Fruit fly (Drosophila melanogaster) whole organism, embryonic: ENCODE measurements around the gene car.

Experiments
- Abd-B ChIP-seq: fragments of 200-800 bp; sonication (Bioruptor generic); optimal IDR thresholded peaks from 2 replicates; lab custom pipeline; 2018; ENCODE audit warnings: missing biosample characterization, mild to moderate bottlenecking, missing genetic modification characterization, moderate library complexity
- Asciz ChIP-seq: fragments of 200-800 bp; sonication (Bioruptor generic); optimal IDR thresholded peaks from 2 replicates; lab custom pipeline; 2017; ENCODE audit warnings: missing biosample characterization, mild to moderate bottlenecking, missing genetic modification characterization, missing genetic modification reagents
- Atf3 ChIP-seq: fragments of 200-800 bp; sonication (Bioruptor generic); optimal IDR thresholded peaks from 3 replicates; lab custom pipeline; 2016; ENCODE audit warnings: missing biosample characterization, missing genetic modification characterization
- Atf6 ChIP-seq: fragments of 200-800 bp; sonication (Bioruptor generic); IDR thresholded peaks from 2 replicates; pipeline ENCODE4 v1.3.6; 2022; ENCODE audit warnings: missing biosample characterization, missing genetic modification characterization
- C15 ChIP-seq: fragments of 200-800 bp; sonication (Bioruptor generic); IDR thresholded peaks from 3 replicates; pipeline ENCODE4 v1.3.6; 2022; ENCODE audit warnings: missing biosample characterization, missing genetic modification characterization
- CG10267 ChIP-seq: fragments of 200-800 bp; sonication (Bioruptor generic); optimal IDR thresholded peaks from 2 replicates; lab custom pipeline; 2018; ENCODE audit warnings: missing biosample characterization, mild to moderate bottlenecking, missing genetic modification characterization, moderate library complexity
- CG11456 ChIP-seq: fragments of 200-800 bp; sonication (Bioruptor generic); IDR thresholded peaks from 3 replicates; pipeline ENCODE4 v1.3.6; 2022; ENCODE audit warnings: missing biosample characterization, missing genetic modification characterization
- CG15011 ChIP-seq: fragments of 200-800 bp; sonication (Bioruptor generic); optimal IDR thresholded peaks from 3 replicates; lab custom pipeline; 2018; ENCODE audit warnings: missing biosample characterization, mild to moderate bottlenecking, missing genetic modification characterization
- CG15269 ChIP-seq: fragments of 200-800 bp; sonication (Bioruptor generic); optimal IDR thresholded peaks from 2 replicates; lab custom pipeline; 2018; ENCODE audit warnings: missing biosample characterization, mild to moderate bottlenecking, missing genetic modification characterization, moderate library complexity
- CG30403 ChIP-seq: fragments of 200-800 bp; sonication (Bioruptor generic); optimal IDR thresholded peaks from 3 replicates; lab custom pipeline; 2016; ENCODE audit warnings: missing biosample characterization, missing genetic modification characterization
- CG30431 ChIP-seq: fragments of 200-800 bp; sonication (Bioruptor generic); optimal IDR thresholded peaks from 2 replicates; lab custom pipeline; 2017; ENCODE audit warnings: missing biosample characterization, missing genetic modification characterization
- CG33213 ChIP-seq: fragments of 200-800 bp; sonication (Bioruptor generic); optimal IDR thresholded peaks from 3 replicates; lab custom pipeline; 2016; ENCODE audit warnings: missing biosample characterization, missing genetic modification characterization
- CG4328 ChIP-seq: fragments of 200-800 bp; sonication (Bioruptor generic); optimal IDR thresholded peaks from 3 replicates; lab custom pipeline; 2017; ENCODE audit warnings: missing biosample characterization, missing genetic modification reagents, missing genetic modification characterization
- CG4360 ChIP-seq: fragments of 200-800 bp; sonication (Bioruptor generic); IDR thresholded peaks from 2 replicates; pipeline ENCODE4 v1.3.6; 2022; ENCODE audit warnings: missing biosample characterization, missing genetic modification characterization
- CG43689 ChIP-seq: fragments of 200-800 bp; sonication (Bioruptor generic); IDR thresholded peaks from 2 replicates; pipeline ENCODE4 v1.3.6; 2022; ENCODE audit warnings: missing biosample characterization, missing genetic modification characterization
- CG6272 ChIP-seq: fragments of 200-800 bp; sonication (Bioruptor generic); IDR thresholded peaks from 2 replicates; pipeline ENCODE4 v1.3.6; 2022; ENCODE audit warnings: missing biosample characterization, missing genetic modification characterization
- CG6813 ChIP-seq: fragments of 200-800 bp; sonication (Bioruptor generic); optimal IDR thresholded peaks from 2 replicates; lab custom pipeline; 2017; ENCODE audit warnings: missing biosample characterization, missing genetic modification characterization, mild to moderate bottlenecking, moderate library complexity, missing genetic modification reagents
- CG7745 ChIP-seq: fragments of 200-800 bp; sonication (Bioruptor generic); optimal IDR thresholded peaks from 2 replicates; lab custom pipeline; 2018; ENCODE audit warnings: missing biosample characterization, mild to moderate bottlenecking, missing genetic modification characterization, moderate library complexity
- CG7963 ChIP-seq: fragments of 200-800 bp; sonication (Bioruptor generic); IDR thresholded peaks from 3 replicates; pipeline ENCODE4 v1.3.6; 2022; ENCODE audit warnings: missing biosample characterization, missing genetic modification characterization; ENCODE audit not compliant: partially characterized antibody
- CG9817 ChIP-seq: fragments of 200-800 bp; sonication (Bioruptor generic); optimal IDR thresholded peaks from 2 replicates; lab custom pipeline; 2018; ENCODE audit warnings: missing biosample characterization, mild to moderate bottlenecking, missing genetic modification characterization, moderate library complexity
- Camta ChIP-seq: fragments of 200-800 bp; sonication (Bioruptor generic); optimal IDR thresholded peaks from 2 replicates; lab custom pipeline; 2016; ENCODE audit warnings: missing biosample characterization, missing genetic modification characterization
- CkIIα-i1 ChIP-seq: fragments of 200-800 bp; sonication (Bioruptor generic); IDR thresholded peaks from 2 replicates; pipeline ENCODE4 v1.3.6; 2022; ENCODE audit warnings: missing biosample characterization, missing genetic modification characterization
- Dll ChIP-seq: fragments of 200-800 bp; sonication (Bioruptor generic); IDR thresholded peaks from 4 replicates; pipeline ENCODE4 v1.3.6; 2022; ENCODE audit warnings: missing biosample characterization, missing genetic modification characterization; ENCODE audit not compliant: partially characterized antibody
- Gug ChIP-seq: fragments of 200-800 bp; sonication (Bioruptor generic); IDR thresholded peaks from 4 replicates; pipeline ENCODE4 v1.3.6; 2022; ENCODE audit warnings: missing biosample characterization, missing genetic modification characterization
- H15 ChIP-seq: fragments of 200-800 bp; sonication (Bioruptor generic); IDR thresholded peaks from 3 replicates; pipeline ENCODE4 v1.3.6; 2022; ENCODE audit warnings: missing biosample characterization, missing genetic modification characterization
- Max ChIP-seq: fragments of 200-800 bp; sonication (Bioruptor generic); optimal IDR thresholded peaks from 2 replicates; lab custom pipeline; 2016; ENCODE audit warnings: missing biosample characterization, mild to moderate bottlenecking, missing genetic modification characterization
- Nf-YB ChIP-seq: fragments of 200-800 bp; sonication (Bioruptor generic); optimal IDR thresholded peaks from 3 replicates; lab custom pipeline; 2019; ENCODE audit warnings: missing biosample characterization, mild to moderate bottlenecking, missing genetic modification characterization, moderate library complexity
- Oaz ChIP-seq: fragments of 200-800 bp; sonication (Bioruptor generic); IDR thresholded peaks from 2 replicates; pipeline ENCODE4 v1.3.6; 2022; ENCODE audit warnings: missing biosample characterization, missing genetic modification characterization
- PHDP ChIP-seq: fragments of 200-800 bp; sonication (Bioruptor generic); optimal IDR thresholded peaks from 3 replicates; lab custom pipeline; 2018; ENCODE audit warnings: missing biosample characterization, mild to moderate bottlenecking, missing genetic modification characterization, moderate library complexity
- Rfx ChIP-seq: fragments of 200-800 bp; sonication (Bioruptor generic); IDR thresholded peaks from 2 replicates; pipeline ENCODE4 v1.3.6; 2022; ENCODE audit warnings: missing biosample characterization, missing genetic modification characterization
- Sin3A ChIP-seq: fragments of >200 bp; optimal IDR thresholded peaks from 2 replicates; lab custom pipeline; 2018
- Tbp ChIP-seq: fragments of >200 bp; optimal IDR thresholded peaks from 2 replicates; lab custom pipeline; 2018; ENCODE audit warnings: missing biosample characterization, missing genetic modification characterization
- Vsx1 ChIP-seq: fragments of 200-800 bp; sonication (Bioruptor generic); optimal IDR thresholded peaks from 2 replicates; lab custom pipeline; 2017; ENCODE audit warnings: missing biosample characterization, mild to moderate bottlenecking, missing genetic modification characterization, missing genetic modification reagents
- ase ChIP-seq: fragments of 200-800 bp; sonication (Bioruptor generic); IDR thresholded peaks from 3 replicates; pipeline ENCODE4 v1.3.6; 2022; ENCODE audit warnings: missing biosample characterization, missing genetic modification characterization
- bsh ChIP-seq, 2 experiments: fragments of 200-800 bp; sonication (Bioruptor generic); optimal IDR thresholded peaks; 2 replicates each; lab custom pipeline; 2017 to 2018; ENCODE audit warnings: mild to moderate bottlenecking in 2 of 2, missing biosample characterization in 2 of 2, missing genetic modification characterization in 2 of 2, moderate library complexity in 1 of 2
- cwo ChIP-seq: fragments of 200-800 bp; sonication (Bioruptor generic); optimal IDR thresholded peaks from 3 replicates; lab custom pipeline; 2017; ENCODE audit warnings: missing biosample characterization, missing genetic modification characterization, mild to moderate bottlenecking, moderate library complexity, missing genetic modification reagents
- dmrt99B ChIP-seq: fragments of 200-800 bp; sonication (Bioruptor generic); optimal IDR thresholded peaks from 2 replicates; lab custom pipeline; 2018; ENCODE audit warnings: missing biosample characterization, mild to moderate bottlenecking, missing genetic modification characterization, moderate library complexity
- ems ChIP-seq: fragments of 200-800 bp; sonication (Bioruptor generic); optimal IDR thresholded peaks from 3 replicates; lab custom pipeline; 2016; ENCODE audit warnings: missing biosample characterization, missing genetic modification characterization
- fd96Cb ChIP-seq: fragments of 200-800 bp; sonication (Bioruptor generic); optimal IDR thresholded peaks from 2 replicates; lab custom pipeline; 2018; ENCODE audit warnings: missing biosample characterization, mild to moderate bottlenecking, missing genetic modification characterization, moderate library complexity
- fu2 ChIP-seq: fragments of 200-800 bp; sonication (Bioruptor generic); optimal IDR thresholded peaks from 2 replicates; lab custom pipeline; 2016; ENCODE audit warnings: missing biosample characterization, missing genetic modification characterization
- gcm2 ChIP-seq: fragments of 200-800 bp; sonication (Bioruptor generic); optimal IDR thresholded peaks from 2 replicates; lab custom pipeline; 2016; ENCODE audit warnings: missing biosample characterization, missing genetic modification characterization
- gsb ChIP-seq: fragments of 200-800 bp; sonication (Bioruptor generic); IDR thresholded peaks from 2 replicates; pipeline ENCODE4 v1.3.6; 2022; ENCODE audit warnings: missing biosample characterization, missing genetic modification characterization
- klu ChIP-seq: fragments of 200-800 bp; sonication (Bioruptor generic); IDR thresholded peaks from 2 replicates; pipeline ENCODE4 v1.3.6; 2022; ENCODE audit warnings: missing biosample characterization, missing genetic modification characterization
- org-1 ChIP-seq: fragments of 200-800 bp; sonication (Bioruptor generic); optimal IDR thresholded peaks from 2 replicates; lab custom pipeline; 2017; ENCODE audit warnings: missing biosample characterization, missing genetic modification characterization
- otp ChIP-seq: fragments of 200-800 bp; sonication (Bioruptor generic); IDR thresholded peaks from 3 replicates; pipeline ENCODE4, ENCODE4 v1.3.6; 2022; ENCODE audit warnings: missing biosample characterization, missing genetic modification characterization
- salm ChIP-seq: fragments of 200-800 bp; sonication (Bioruptor generic); optimal IDR thresholded peaks from 2 replicates; lab custom pipeline; 2018; ENCODE audit warnings: missing biosample characterization, mild to moderate bottlenecking, missing genetic modification characterization
- scrt ChIP-seq: fragments of 200-800 bp; sonication (Bioruptor generic); optimal IDR thresholded peaks from 2 replicates; lab custom pipeline; 2018; ENCODE audit warnings: missing biosample characterization, mild to moderate bottlenecking, missing genetic modification characterization, moderate library complexity
- tap ChIP-seq: fragments of 200-800 bp; optimal IDR thresholded peaks from 3 replicates; lab custom pipeline; 2019; ENCODE audit warnings: missing biosample characterization, mild to moderate bottlenecking, missing genetic modification characterization, moderate library complexity
- wek ChIP-seq: fragments of 200-800 bp; sonication (Bioruptor generic); optimal IDR thresholded peaks from 3 replicates; lab custom pipeline; 2018; ENCODE audit warnings: missing biosample characterization, mild to moderate bottlenecking, missing genetic modification characterization, moderate library complexity

The car gene

DNA sequence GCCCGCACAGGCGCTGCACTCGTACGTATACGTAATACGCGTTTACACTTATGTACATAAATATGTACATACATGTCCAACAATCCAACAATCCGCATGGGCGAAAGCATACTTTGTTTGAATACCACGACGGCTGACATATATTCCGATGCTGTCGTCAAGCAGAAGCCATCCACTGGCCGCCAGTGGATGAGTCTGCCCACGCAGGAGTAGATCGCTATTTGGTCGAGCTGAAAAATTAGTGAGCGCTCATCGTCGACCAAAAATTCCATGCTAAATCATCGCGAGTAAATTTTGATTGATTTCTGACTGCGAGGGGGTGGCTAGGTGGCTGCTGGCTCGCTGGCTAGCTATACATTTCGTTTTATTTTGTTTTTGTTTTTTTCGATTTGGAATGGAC, 36.7 kb downstream of the car start (continued):
- TF ChIP-seq CG4328 (GFP tag; lab: Kevin White, UChicago), result no peak
- no peak for TF ChIP-seq PHDP
- TF ChIP-seq ase (GFP tag; lab: Robert Waterston, UW), result no peak

- TF ChIP-seq Abd-B (GFP tag; lab: Kevin White, UChicago) (peak; percentile 70), Sin3A (lab: Kevin White, UChicago) (no peak), H15 (GFP tag; lab: Robert Waterston, UW) (peak; percentile 69; the same call in 2 of the 3 replicates), C15 (GFP tag; lab: Robert Waterston, UW) (0 out of 3 replicates have a peak, but pooled peaks have one; percentile 61), CG43689 (GFP tag; lab: Robert Waterston, UW) (no peak), Atf3 (peak; percentile 16), CG6813 (GFP tag; lab: Kevin White, UChicago) (peak; percentile 74), Dll (GFP tag; lab: Robert Waterston, UW) (no peak), fu2 (GFP tag; lab: Kevin White, UChicago) (peak; percentile 26), CG9817 (tag; lab: Kevin White, UChicago) (peak; percentile 74), wek (no peak), fd96Cb (peak; percentile 60), cwo (peak; percentile 75), Atf6 (GFP tag; lab: Robert Waterston, UW) (peak; percentile 89), Gug (peak; percentile 70; the same call in 3 of the 4 replicates), CG7745 (tag; lab: Kevin White, UChicago) (no peak), ems (GFP tag; lab: Kevin White, UChicago) (peak; percentile 57), Oaz (peak; percentile 76), org-1 (GFP tag; lab: Kevin White, UChicago) (peak; percentile 66), CG10267 (tag; lab: Kevin White, UChicago) (peak; percentile 59), bsh (GFP tag; optimal IDR thresholded peaks at IDR 0.05; lab: Kevin White, UChicago) (peak; percentile 56 to 70), Asciz (GFP tag; lab: Kevin White, UChicago) (peak; percentile 52), Camta (GFP tag; lab: Kevin White, UChicago) (peak; percentile 58), Tbp (GFP tag; lab: Kevin White, UChicago) (no peak), CG30431 (GFP tag; lab: Kevin White, UChicago) (peak; percentile 43), CG7963 (GFP tag; lab: Robert Waterston, UW) (no peak), CG11456 (GFP tag; lab: Robert Waterston, UW) (peak; percentile 80), gsb (peak; percentile 63), CG6272 (GFP tag; lab: Robert Waterston, UW) (peak; percentile 49), CG33213 (GFP tag; lab: Kevin White, UChicago) (no peak), dmrt99B (peak; percentile 85), CG4360 (no peak), tap (tag; lab: Kevin White, UChicago) (peak; percentile 72), Max (GFP tag; lab: Kevin White, UChicago) (peak; percentile 52), otp (GFP tag; lab: Robert Waterston, UW) (peak; percentile 76; the same call in 2 of the 3 replicates), klu (GFP tag; lab: Robert Waterston, UW) (peak; percentile 74), salm (tag; lab: Kevin White, UChicago) (no peak), Rfx (GFP tag; lab: Robert Waterston, UW) (peak; percentile 93), CG30403 (peak; percentile 74), gcm2 (GFP tag; lab: Kevin White, UChicago) (no peak), Nf-YB (peak; percentile 36), CkIIα-i1 (GFP tag; lab: Robert Waterston, UW) (0 out of 2 replicates have a peak, but pooled peaks have one; percentile 16), Vsx1 (GFP tag; lab: Kevin White, UChicago) (peak; percentile 68), CG15011 (GFP tag; lab: Kevin White, UChicago) (peak; percentile 55), scrt (GFP tag; lab: Kevin White, UChicago) (peak; percentile 58), CG15269 (tag; lab: Kevin White, UChicago) (peak; percentile 85)
These were observed 38.1 kb downstream of the car start for dm6 chrX:19603953-19604352.
